Fruit fly (Drosophila melanogaster) whole organism, embryonic: Measurements from ENCODE around the gene CG8112.

Experiments
- BtbVII ChIP-seq: fragments of 200-800 bp; sonication (Bioruptor generic); optimal IDR thresholded peaks from 3 replicates; lab custom pipeline; 2017; ENCODE audit warnings: missing biosample characterization, mild to moderate bottlenecking, missing genetic modification characterization
- CG10366 ChIP-seq: fragments of 200-800 bp; sonication (Bioruptor generic); IDR thresholded peaks from 2 replicates; pipeline ENCODE4 v1.3.6; 2022; ENCODE audit warnings: missing biosample characterization, missing genetic modification characterization
- CG11247 ChIP-seq: fragments of 200-800 bp; sonication (Bioruptor generic); IDR thresholded peaks from 2 replicates; pipeline ENCODE4 v1.3.6; 2022; ENCODE audit warnings: missing biosample characterization, missing genetic modification characterization
- CG11560 ChIP-seq: fragments of 200-800 bp; sonication (Bioruptor generic); IDR thresholded peaks from 3 replicates; pipeline ENCODE4 v1.3.6; 2022; ENCODE audit warnings: missing biosample characterization, missing genetic modification characterization
- CG12155 ChIP-seq: fragments of 200-800 bp; sonication (Bioruptor generic); optimal IDR thresholded peaks from 3 replicates; lab custom pipeline; 2016; ENCODE audit warnings: missing biosample characterization, missing genetic modification characterization
- CG12219 ChIP-seq: fragments of 200-800 bp; sonication (Bioruptor generic); optimal IDR thresholded peaks from 3 replicates; lab custom pipeline; 2018; ENCODE audit warnings: missing biosample characterization, mild to moderate bottlenecking, missing genetic modification characterization
- CG12236 ChIP-seq: fragments of 200-800 bp; sonication (Bioruptor generic); optimal IDR thresholded peaks from 2 replicates; lab custom pipeline; 2016; ENCODE audit warnings: missing biosample characterization, missing genetic modification characterization
- CG13287 ChIP-seq: fragments of 200-800 bp; sonication (Bioruptor generic); IDR thresholded peaks from 2 replicates; pipeline ENCODE4 v1.3.6; 2022; ENCODE audit warnings: missing biosample characterization, missing genetic modification characterization; ENCODE audit not compliant: partially characterized antibody
- CG14965 ChIP-seq: fragments of 200-800 bp; sonication (Bioruptor generic); optimal IDR thresholded peaks from 2 replicates; lab custom pipeline; 2016; ENCODE audit warnings: missing biosample characterization, missing genetic modification characterization, borderline replicate concordance
- CG1529 ChIP-seq: fragments of 200-800 bp; sonication (Bioruptor generic); optimal IDR thresholded peaks from 3 replicates; lab custom pipeline; 2018; ENCODE audit warnings: missing biosample characterization, missing genetic modification characterization
- CG16813 ChIP-seq: fragments of 200-800 bp; sonication (Bioruptor generic); IDR thresholded peaks from 3 replicates; pipeline ENCODE4 v1.3.6; 2022; ENCODE audit warnings: missing biosample characterization, missing genetic modification characterization; ENCODE audit not compliant: partially characterized antibody
- CG17359 ChIP-seq: fragments of 200-800 bp; sonication (Bioruptor generic); optimal IDR thresholded peaks from 3 replicates; lab custom pipeline; 2018; ENCODE audit warnings: missing biosample characterization, mild to moderate bottlenecking, missing genetic modification characterization, moderate library complexity
- CG1832 ChIP-seq: fragments of 200-800 bp; sonication (Bioruptor generic); optimal IDR thresholded peaks from 2 replicates; lab custom pipeline; 2017; ENCODE audit warnings: missing biosample characterization, mild to moderate bottlenecking, missing genetic modification characterization, inconsistent platforms
- CG2116 ChIP-seq: fragments of 200-800 bp; sonication (Bioruptor generic); optimal IDR thresholded peaks from 3 replicates; lab custom pipeline; 2018; ENCODE audit warnings: missing biosample characterization, mild to moderate bottlenecking, missing genetic modification characterization
- CG2712 ChIP-seq: fragments of 200-800 bp; optimal IDR thresholded peaks from 3 replicates; lab custom pipeline; 2019; ENCODE audit warnings: missing biosample characterization, mild to moderate bottlenecking, missing genetic modification characterization, moderate library complexity
- CG3726 ChIP-seq: fragments of 200-800 bp; sonication (Bioruptor generic); IDR thresholded peaks from 3 replicates; pipeline ENCODE4, ENCODE4 v1.3.6; 2022; ENCODE audit warnings: missing biosample characterization, missing genetic modification characterization
- CG4617 ChIP-seq: fragments of 200-800 bp; sonication (Bioruptor generic); optimal IDR thresholded peaks from 3 replicates; lab custom pipeline; 2016; ENCODE audit warnings: missing biosample characterization, missing genetic modification characterization, borderline replicate concordance
- CG5245 ChIP-seq: fragments of 200-800 bp; sonication (Bioruptor generic); optimal IDR thresholded peaks from 3 replicates; lab custom pipeline; 2016; ENCODE audit warnings: missing biosample characterization, missing genetic modification characterization
- CG6765 ChIP-seq: fragments of 200-800 bp; sonication (Bioruptor generic); optimal IDR thresholded peaks from 3 replicates; lab custom pipeline; 2017; ENCODE audit warnings: missing biosample characterization, mild to moderate bottlenecking, missing genetic modification characterization
- CG7928 ChIP-seq: fragments of 200-800 bp; sonication (Bioruptor generic); optimal IDR thresholded peaks from 2 replicates; lab custom pipeline; 2017; ENCODE audit warnings: missing biosample characterization, mild to moderate bottlenecking, missing genetic modification characterization
- CG8359 ChIP-seq: fragments of 200-800 bp; sonication (Bioruptor generic); optimal IDR thresholded peaks from 2 replicates; lab custom pipeline; 2017; ENCODE audit warnings: missing biosample characterization, mild to moderate bottlenecking, missing genetic modification characterization, borderline replicate concordance
- CG8944 ChIP-seq: fragments of 200-800 bp; sonication (Bioruptor generic); optimal IDR thresholded peaks from 3 replicates; lab custom pipeline; 2016; ENCODE audit warnings: missing biosample characterization, missing genetic modification characterization
- CTCF ChIP-seq: fragments of 200-800 bp; sonication (Bioruptor generic); optimal IDR thresholded peaks from 2 replicates; lab custom pipeline; 2017; ENCODE audit warnings: missing biosample characterization, mild to moderate bottlenecking, missing genetic modification characterization, moderate library complexity
- CoRest ChIP-seq: fragments of 200-800 bp; sonication (Bioruptor generic); optimal IDR thresholded peaks from 3 replicates; lab custom pipeline; 2018; ENCODE audit warnings: missing biosample characterization, mild to moderate bottlenecking, missing genetic modification characterization, moderate library complexity
- D19A ChIP-seq: fragments of 200-800 bp; optimal IDR thresholded peaks from 3 replicates; lab custom pipeline; 2019; ENCODE audit warnings: missing biosample characterization, mild to moderate bottlenecking, missing genetic modification characterization, moderate library complexity
- Fer3 ChIP-seq: fragments of 200-800 bp; sonication (Bioruptor generic); optimal IDR thresholded peaks from 2 replicates; lab custom pipeline; 2018; ENCODE audit warnings: missing biosample characterization, mild to moderate bottlenecking, missing genetic modification characterization, moderate library complexity
- H2.0 ChIP-seq: fragments of 200-800 bp; sonication (Bioruptor generic); IDR thresholded peaks from 2 replicates; pipeline ENCODE4 v1.3.6; 2022; ENCODE audit warnings: missing biosample characterization, missing genetic modification characterization
- Hr51 ChIP-seq, 2 experiments: fragments of 200-800 bp; sonication (Bioruptor generic); optimal IDR thresholded peaks; 2 replicates in 1 of 2; 3 replicates in 1 of 2; lab custom pipeline; 2016 to 2018; ENCODE audit warnings: missing biosample characterization in 2 of 2, missing genetic modification characterization in 2 of 2, mild to moderate bottlenecking in 1 of 2, moderate library complexity in 1 of 2
- Hr78 ChIP-seq, 2 experiments: fragments of 200-800 bp in 1 of 2; fragments of >200 bp in 1 of 2; sonication (Bioruptor generic) in 1 of 2; optimal IDR thresholded peaks; 2 replicates each; lab custom pipeline; 2017 to 2019; ENCODE audit warnings: missing biosample characterization in 2 of 2, missing genetic modification characterization in 2 of 2, mild to moderate bottlenecking in 1 of 2, moderate library complexity in 1 of 2
- Mad ChIP-seq: fragments of 200-800 bp; sonication (Bioruptor generic); optimal IDR thresholded peaks from 2 replicates; lab custom pipeline; 2016; ENCODE audit warnings: missing biosample characterization, missing genetic modification characterization
- Six4 ChIP-seq: fragments of 200-800 bp; sonication (Bioruptor generic); optimal IDR thresholded peaks from 2 replicates; lab custom pipeline; 2016; ENCODE audit warnings: missing biosample characterization, missing genetic modification characterization
- al ChIP-seq: fragments of 200-800 bp; sonication (Bioruptor generic); IDR thresholded peaks from 2 replicates; pipeline ENCODE4 v1.3.6; 2022; ENCODE audit warnings: missing biosample characterization, missing genetic modification characterization
- aop ChIP-seq: fragments of 200-800 bp; sonication (Bioruptor generic); IDR thresholded peaks from 2 replicates; pipeline ENCODE4 v1.3.6; 2022; ENCODE audit warnings: missing biosample characterization, missing genetic modification characterization
- ash1 ChIP-seq: fragments of 200-800 bp; sonication (Bioruptor generic); optimal IDR thresholded peaks from 2 replicates; lab custom pipeline; 2018; ENCODE audit warnings: missing biosample characterization, mild to moderate bottlenecking, missing genetic modification characterization
- btn ChIP-seq: fragments of 200-800 bp; sonication (Bioruptor generic); optimal IDR thresholded peaks from 2 replicates; lab custom pipeline; 2016; ENCODE audit warnings: missing biosample characterization, missing genetic modification characterization
- corto ChIP-seq: fragments of 200-800 bp; sonication (Bioruptor generic); optimal IDR thresholded peaks from 2 replicates; lab custom pipeline; 2016; ENCODE audit warnings: missing biosample characterization, mild to moderate bottlenecking, missing genetic modification characterization, moderate library complexity
- dati ChIP-seq: fragments of 200-800 bp; sonication (Bioruptor generic); IDR thresholded peaks from 2 replicates; pipeline ENCODE4 v1.3.6; 2022; ENCODE audit warnings: missing biosample characterization, missing genetic modification characterization
- disco-r ChIP-seq: fragments of 200-800 bp; sonication (Bioruptor generic); optimal IDR thresholded peaks from 2 replicates; lab custom pipeline; 2016; ENCODE audit warnings: missing biosample characterization, missing genetic modification characterization
- dmrt11E ChIP-seq: fragments of 200-800 bp; sonication (Bioruptor generic); optimal IDR thresholded peaks from 3 replicates; lab custom pipeline; 2018; ENCODE audit warnings: missing biosample characterization, mild to moderate bottlenecking, missing genetic modification characterization, moderate library complexity
- exex ChIP-seq: fragments of 200-800 bp; sonication (Bioruptor generic); optimal IDR thresholded peaks from 4 replicates; lab custom pipeline; 2018; ENCODE audit warnings: missing biosample characterization, mild to moderate bottlenecking, missing genetic modification characterization, moderate library complexity
- fu2 ChIP-seq: fragments of 200-800 bp; sonication (Bioruptor generic); optimal IDR thresholded peaks from 2 replicates; lab custom pipeline; 2016; ENCODE audit warnings: missing biosample characterization, missing genetic modification characterization
- gem ChIP-seq: fragments of 200-800 bp; sonication (Bioruptor generic); optimal IDR thresholded peaks from 2 replicates; lab custom pipeline; 2019; ENCODE audit warnings: missing biosample characterization, mild to moderate bottlenecking, missing genetic modification characterization, moderate library complexity
- ind ChIP-seq: fragments of 200-800 bp; sonication (Bioruptor generic); optimal IDR thresholded peaks from 3 replicates; lab custom pipeline; 2016; ENCODE audit warnings: missing biosample characterization, missing genetic modification characterization
- jumu ChIP-seq: fragments of 200-800 bp; sonication (Bioruptor generic); optimal IDR thresholded peaks from 3 replicates; lab custom pipeline; 2016; ENCODE audit warnings: missing biosample characterization, missing genetic modification characterization
- mld ChIP-seq: fragments of 200-800 bp; sonication (Bioruptor generic); IDR thresholded peaks from 3 replicates; pipeline ENCODE4 v1.3.6; 2022; ENCODE audit warnings: missing biosample characterization, missing genetic modification characterization; ENCODE audit not compliant: partially characterized antibody
- onecut ChIP-seq: fragments of 200-800 bp; sonication (Bioruptor generic); IDR thresholded peaks from 2 replicates; pipeline ENCODE4 v1.3.6; 2022; ENCODE audit warnings: missing biosample characterization, missing genetic modification characterization
- slp2 ChIP-seq: fragments of 200-800 bp; sonication (Bioruptor generic); optimal IDR thresholded peaks from 2 replicates; lab custom pipeline; 2016; ENCODE audit warnings: missing biosample characterization, missing genetic modification characterization
- ssp ChIP-seq: fragments of 200-800 bp; sonication (Bioruptor generic); IDR thresholded peaks from 2 replicates; pipeline ENCODE4 v1.3.6; 2022; ENCODE audit warnings: missing biosample characterization, missing genetic modification characterization
- wdn ChIP-seq: fragments of 200-800 bp; sonication (Bioruptor generic); IDR thresholded peaks from 2 replicates; pipeline ENCODE4 v1.3.6; 2022; ENCODE audit warnings: missing biosample characterization, missing genetic modification characterization

CG8112 gene

DNA sequence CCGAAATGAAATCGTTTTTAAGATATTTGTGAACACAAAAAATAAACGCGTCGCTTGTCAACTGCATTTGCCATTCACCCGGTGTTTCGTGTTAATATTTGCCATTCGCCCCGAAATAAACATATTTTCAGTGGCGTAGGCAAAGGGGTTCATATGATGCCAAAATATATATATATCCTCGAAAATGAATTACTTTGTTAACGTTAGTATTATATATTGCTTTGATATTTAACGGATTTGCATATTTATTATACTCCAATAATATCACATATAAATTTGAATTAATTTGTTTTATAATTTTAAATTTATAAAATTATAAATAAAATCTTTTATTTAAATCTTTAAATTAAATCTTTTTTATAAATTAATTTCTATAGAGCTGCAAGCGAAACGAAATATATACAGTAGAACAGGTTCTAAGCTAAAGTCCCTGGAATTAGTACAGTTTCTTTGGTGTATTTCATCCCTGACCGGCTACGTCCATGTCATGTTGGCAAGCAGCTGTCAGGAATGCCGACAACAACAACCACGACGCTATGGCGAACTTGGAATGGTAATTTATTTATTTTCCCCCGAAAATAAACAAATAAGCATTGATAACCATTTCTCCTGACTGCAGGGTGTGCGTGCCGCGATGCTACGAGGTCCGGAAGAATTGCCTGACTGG, 19.0 kb downstream of the CG8112 start, which contains the start of the genes M1BP and CG8202 (continued):
- TF ChIP-seq ssp (peak; percentile 56; the same call in 1 of the 2 replicates), CoRest (tag; lab: Kevin White, UChicago) (peak; percentile 97), CG12236 (no peak), exex (tag; lab: Kevin White, UChicago) (peak; percentile 66), CG8359 (peak; percentile 70), CG1832 (no peak), CG6765 (peak; percentile 87), Hr78 (GFP tag; optimal IDR thresholded peaks at IDR 0.05; lab: Kevin White, UChicago) (no peak), CG4617 (peak; percentile 54), aop (GFP tag; lab: Robert Waterston, UW) (0 out of 2 replicates have a peak, but pooled peaks have one; percentile 4), CG17359 (peak; percentile 84), CG11247 (peak; percentile 67), CG16813 (GFP tag; lab: Robert Waterston, UW) (no peak), CG5245 (GFP tag; lab: Kevin White, UChicago) (peak; percentile 76), H2.0 (GFP tag; lab: Robert Waterston, UW) (peak; percentile 52), al (GFP tag; lab: Robert Waterston, UW) (peak; percentile 73), corto (GFP tag; lab: Kevin White, UChicago) (peak; percentile 34), btn (GFP tag; lab: Kevin White, UChicago) (no peak), gem (tag; lab: Kevin White, UChicago) (peak; percentile 96), fu2 (GFP tag; lab: Kevin White, UChicago) (peak; percentile 45), CG12155 (GFP tag; lab: Kevin White, UChicago) (peak; percentile 78), CG2712 (tag; lab: Kevin White, UChicago) (peak; percentile 95), dati (GFP tag; lab: Robert Waterston, UW) (0 out of 2 replicates have a peak, but pooled peaks have one; percentile 40), CG2116 (GFP tag; lab: Kevin White, UChicago) (peak; percentile 73), CG7928 (GFP tag; lab: Kevin White, UChicago) (peak; percentile 59), ash1 (GFP tag; lab: Kevin White, UChicago) (no peak), disco-r (GFP tag; lab: Kevin White, UChicago) (no peak), CG11560 (tag; lab: Robert Waterston, UW) (peak; percentile 64; the same call in 1 of the 3 replicates), CG13287 (GFP tag; lab: Robert Waterston, UW) (no peak), Fer3 (tag; lab: Kevin White, UChicago) (peak; percentile 75), Six4 (GFP tag; lab: Kevin White, UChicago) (peak; percentile 86), D19A (tag; lab: Kevin White, UChicago) (no peak), ind (peak; percentile 94), wdn (GFP tag; lab: Robert Waterston, UW) (peak; percentile 53), CG14965 (no peak), BtbVII (GFP tag; lab: Kevin White, UChicago) (peak; percentile 91), CG12219 (GFP tag; lab: Kevin White, UChicago) (peak; percentile 53), slp2 (GFP tag; lab: Kevin White, UChicago) (peak; percentile 68), CG8944 (GFP tag; lab: Kevin White, UChicago) (peak; percentile 39), mld (GFP tag; lab: Robert Waterston, UW) (no peak), CG10366 (GFP tag; lab: Robert Waterston, UW) (peak; percentile 70), Hr51 (GFP tag; optimal IDR thresholded peaks at IDR 0.05; lab: Kevin White, UChicago) (peak; percentile 50 to 93), CG3726 (GFP tag; lab: Robert Waterston, UW) (no peak), jumu (GFP tag; lab: Kevin White, UChicago) (peak; percentile 7), onecut (GFP tag; lab: Robert Waterston, UW) (peak; percentile 69), CG1529 (GFP tag; lab: Kevin White, UChicago) (peak; percentile 64), dmrt11E (tag; lab: Kevin White, UChicago) (peak; percentile 92), CTCF (GFP tag; lab: Kevin White, UChicago) (peak; percentile 39), Mad (GFP tag; lab: Kevin White, UChicago) (peak; percentile 70)
